Fruit fly (Drosophila melanogaster) whole organism, embryonic: ENCODE measurements around the gene asl.

Experiments used
- ATbp ChIP-seq: fragments of 200-800 bp; sonication (Bioruptor generic); optimal IDR thresholded peaks from 2 replicates; lab custom pipeline; 2017; ENCODE audit warnings: missing biosample characterization, mild to moderate bottlenecking, missing genetic modification characterization, missing genetic modification reagents
- CG12155 ChIP-seq: fragments of 200-800 bp; sonication (Bioruptor generic); optimal IDR thresholded peaks from 3 replicates; lab custom pipeline; 2016; ENCODE audit warnings: missing biosample characterization, missing genetic modification characterization
- CG14667 ChIP-seq: fragments of 200-800 bp; sonication (Bioruptor generic); IDR thresholded peaks from 2 replicates; pipeline ENCODE4 v1.3.6; 2022; ENCODE audit warnings: missing biosample characterization, missing genetic modification characterization
- CG15479 ChIP-seq: fragments of 200-800 bp; sonication (Bioruptor generic); optimal IDR thresholded peaks from 3 replicates; lab custom pipeline; 2019; ENCODE audit warnings: missing biosample characterization, mild to moderate bottlenecking, missing genetic modification characterization, moderate library complexity
- CG16815 ChIP-seq: fragments of 200-800 bp; sonication (Bioruptor generic); optimal IDR thresholded peaks from 3 replicates; lab custom pipeline; 2017; ENCODE audit warnings: missing biosample characterization, mild to moderate bottlenecking, missing genetic modification characterization
- CG17328 ChIP-seq: fragments of 200-800 bp; sonication (Bioruptor generic); IDR thresholded peaks from 2 replicates; pipeline ENCODE4 v1.3.6; 2022; ENCODE audit warnings: missing biosample characterization, missing genetic modification characterization
- CG17361 ChIP-seq: fragments of 200-800 bp; sonication (Bioruptor generic); IDR thresholded peaks from 3 replicates; pipeline ENCODE4 v1.3.6; 2022; ENCODE audit warnings: missing biosample characterization, missing genetic modification characterization
- CG2199 ChIP-seq: fragments of 200-800 bp; sonication (Bioruptor generic); IDR thresholded peaks from 3 replicates; pipeline ENCODE4 v1.3.6; 2022; ENCODE audit warnings: missing biosample characterization, missing genetic modification characterization
- CG2202 ChIP-seq: fragments of 200-800 bp; sonication (Bioruptor generic); optimal IDR thresholded peaks from 2 replicates; lab custom pipeline; 2018; ENCODE audit warnings: missing biosample characterization, mild to moderate bottlenecking, missing genetic modification characterization
- CG30403 ChIP-seq: fragments of 200-800 bp; sonication (Bioruptor generic); optimal IDR thresholded peaks from 3 replicates; lab custom pipeline; 2016; ENCODE audit warnings: missing biosample characterization, missing genetic modification characterization
- CG32767 ChIP-seq: fragments of 200-800 bp; sonication (Bioruptor generic); IDR thresholded peaks from 2 replicates; pipeline ENCODE4 v1.3.6; 2022; ENCODE audit warnings: missing biosample characterization, missing genetic modification characterization
- CG4707 ChIP-seq: fragments of 200-800 bp; sonication (Bioruptor generic); optimal IDR thresholded peaks from 2 replicates; lab custom pipeline; 2018; ENCODE audit warnings: missing biosample characterization, mild to moderate bottlenecking, missing genetic modification characterization, moderate library complexity
- CG5180 ChIP-seq: fragments of 200-800 bp; sonication (Bioruptor generic); optimal IDR thresholded peaks from 3 replicates; lab custom pipeline; 2017; ENCODE audit warnings: missing biosample characterization, missing genetic modification characterization, mild to moderate bottlenecking, moderate library complexity, missing genetic modification reagents
- CG6683 ChIP-seq: fragments of 200-800 bp; sonication (Bioruptor generic); optimal IDR thresholded peaks from 2 replicates; lab custom pipeline; 2017; ENCODE audit warnings: missing biosample characterization, mild to moderate bottlenecking, missing genetic modification characterization, missing genetic modification reagents
- CG7745 ChIP-seq: fragments of 200-800 bp; sonication (Bioruptor generic); optimal IDR thresholded peaks from 2 replicates; lab custom pipeline; 2018; ENCODE audit warnings: missing biosample characterization, mild to moderate bottlenecking, missing genetic modification characterization, moderate library complexity
- CHES-1-like ChIP-seq: fragments of 200-800 bp; sonication (Bioruptor generic); optimal IDR thresholded peaks from 2 replicates; lab custom pipeline; 2016; ENCODE audit warnings: missing biosample characterization, missing genetic modification characterization
- Dref ChIP-seq: fragments of 200-800 bp; sonication (Bioruptor generic); IDR thresholded peaks from 2 replicates; pipeline ENCODE4 v1.3.6; 2022; ENCODE audit warnings: missing biosample characterization, missing genetic modification characterization
- Elba2 ChIP-seq: fragments of 200-800 bp; sonication (Bioruptor generic); optimal IDR thresholded peaks from 3 replicates; lab custom pipeline; 2016; ENCODE audit warnings: missing biosample characterization, missing genetic modification characterization
- Ets65A ChIP-seq: fragments of 200-800 bp; sonication (Bioruptor generic); peaks from one replicate; lab custom pipeline; 2016; ENCODE audit warnings: missing biosample characterization, missing genetic modification characterization
- Fer1 ChIP-seq: fragments of 200-800 bp; sonication (Bioruptor generic); optimal IDR thresholded peaks from 2 replicates; lab custom pipeline; 2017; ENCODE audit warnings: missing biosample characterization, mild to moderate bottlenecking, missing genetic modification characterization
- Fer3 ChIP-seq: fragments of 200-800 bp; sonication (Bioruptor generic); optimal IDR thresholded peaks from 2 replicates; lab custom pipeline; 2018; ENCODE audit warnings: missing biosample characterization, mild to moderate bottlenecking, missing genetic modification characterization, moderate library complexity
- Myb ChIP-seq: fragments of 200-800 bp; sonication (Bioruptor generic); optimal IDR thresholded peaks from 2 replicates; lab custom pipeline; 2016; ENCODE audit warnings: missing biosample characterization, missing genetic modification characterization
- Neu2 ChIP-seq: fragments of 200-800 bp; sonication (Bioruptor generic); optimal IDR thresholded peaks from 3 replicates; lab custom pipeline; 2016; ENCODE audit warnings: missing biosample characterization, missing genetic modification characterization, borderline replicate concordance
- Nf-YA ChIP-seq: fragments of 200-800 bp; sonication (Bioruptor generic); IDR thresholded peaks from 2 replicates; pipeline ENCODE4 v1.3.6; 2022; ENCODE audit warnings: missing biosample characterization, missing genetic modification characterization
- Pdp1 ChIP-seq, 2 experiments: fragments of 200-800 bp; sonication (Bioruptor generic); optimal IDR thresholded peaks; 3 replicates each; lab custom pipeline; 2016; ENCODE audit warnings: missing biosample characterization in 2 of 2, missing genetic modification characterization in 2 of 2, mild to moderate bottlenecking in 1 of 2, moderate library complexity in 1 of 2
- Scr ChIP-seq: fragments of 200-800 bp; sonication (Bioruptor generic); IDR thresholded peaks from 2 replicates; pipeline ENCODE4 v1.3.6; 2022; ENCODE audit warnings: missing biosample characterization, missing genetic modification characterization; ENCODE audit not compliant: partially characterized antibody
- Ssrp ChIP-seq: fragments of 200-800 bp; sonication (Bioruptor generic); optimal IDR thresholded peaks from 2 replicates; lab custom pipeline; 2018; ENCODE audit warnings: missing biosample characterization, mild to moderate bottlenecking, missing genetic modification characterization, moderate library complexity
- Taf1 ChIP-seq: fragments of 200-800 bp; sonication (Bioruptor generic); IDR thresholded peaks from 2 replicates; pipeline ENCODE4 v1.3.6; 2022; ENCODE audit warnings: missing biosample characterization, missing genetic modification characterization
- bbx ChIP-seq: fragments of 200-800 bp; sonication (Bioruptor generic); IDR thresholded peaks from 2 replicates; pipeline ENCODE4 v1.3.6; 2022; ENCODE audit warnings: missing biosample characterization, missing genetic modification characterization; ENCODE audit not compliant: partially characterized antibody
- cg ChIP-seq: fragments of 200-800 bp; sonication (Bioruptor generic); optimal IDR thresholded peaks from 3 replicates; lab custom pipeline; 2019; ENCODE audit warnings: missing biosample characterization, mild to moderate bottlenecking, missing genetic modification characterization, moderate library complexity
- crp ChIP-seq, 2 experiments: fragments of 200-800 bp; sonication (Bioruptor generic); optimal IDR thresholded peaks; 2 replicates in 1 of 2; 3 replicates in 1 of 2; lab custom pipeline; 2017; ENCODE audit warnings: missing biosample characterization in 2 of 2, missing genetic modification characterization in 2 of 2, mild to moderate bottlenecking in 1 of 2, moderate library complexity in 1 of 2
- dimm ChIP-seq: fragments of 200-800 bp; sonication (Bioruptor generic); IDR thresholded peaks from 2 replicates; pipeline ENCODE4 v1.3.6; 2022; ENCODE audit warnings: missing biosample characterization, missing genetic modification characterization
- dpn ChIP-seq, 2 experiments: fragments of 200-800 bp; sonication (Bioruptor generic); optimal IDR thresholded peaks; 3 replicates each; lab custom pipeline; 2016; ENCODE audit warnings: missing biosample characterization in 2 of 2, missing genetic modification characterization in 2 of 2
- fd102C ChIP-seq: fragments of 200-800 bp; sonication (Bioruptor generic); optimal IDR thresholded peaks from 2 replicates; lab custom pipeline; 2018; ENCODE audit warnings: missing biosample characterization, mild to moderate bottlenecking, missing genetic modification characterization, moderate library complexity
- ftz-f1 ChIP-seq: fragments of 200-800 bp; sonication (Bioruptor generic); optimal IDR thresholded peaks from 2 replicates; lab custom pipeline; 2016; ENCODE audit warnings: missing biosample characterization, missing genetic modification characterization
- gfzf ChIP-seq: fragments of 200-800 bp; sonication (Bioruptor generic); optimal IDR thresholded peaks from 2 replicates; lab custom pipeline; 2016; ENCODE audit warnings: missing biosample characterization, mild to moderate bottlenecking, missing genetic modification characterization, moderate library complexity
- gsb-n ChIP-seq: fragments of 200-800 bp; sonication (Bioruptor generic); optimal IDR thresholded peaks from 3 replicates; lab custom pipeline; 2018; ENCODE audit warnings: missing biosample characterization, mild to moderate bottlenecking, missing genetic modification characterization
- her ChIP-seq: fragments of 200-800 bp; sonication (Bioruptor generic); optimal IDR thresholded peaks from 2 replicates; lab custom pipeline; 2016; ENCODE audit warnings: missing biosample characterization, missing genetic modification characterization
- insv ChIP-seq, 2 experiments: fragments of 200-800 bp; sonication (Bioruptor generic); optimal IDR thresholded peaks; 3 replicates each; lab custom pipeline; 2016 to 2018; ENCODE audit warnings: missing biosample characterization in 2 of 2, missing genetic modification characterization in 2 of 2
- lov ChIP-seq, 2 experiments: fragments of 200-800 bp in 1 of 2; fragments of >200 bp in 1 of 2; sonication (Bioruptor generic) in 1 of 2; IDR thresholded peaks in 1 of 2; optimal IDR thresholded peaks in 1 of 2; 2 replicates in 1 of 2; 3 replicates in 1 of 2; pipeline versions ENCODE4 v1.3.6 to Lab custom; 2017 to 2022; ENCODE audit warnings: missing biosample characterization in 1 of 2, missing genetic modification characterization in 1 of 2
- odd ChIP-seq: fragments of 200-800 bp; sonication (Bioruptor generic); optimal IDR thresholded peaks from 2 replicates; lab custom pipeline; 2017; ENCODE audit warnings: missing biosample characterization, mild to moderate bottlenecking, missing genetic modification characterization
- onecut ChIP-seq: fragments of 200-800 bp; sonication (Bioruptor generic); IDR thresholded peaks from 2 replicates; pipeline ENCODE4 v1.3.6; 2022; ENCODE audit warnings: missing biosample characterization, missing genetic modification characterization
- otp ChIP-seq: fragments of 200-800 bp; sonication (Bioruptor generic); IDR thresholded peaks from 3 replicates; pipeline ENCODE4, ENCODE4 v1.3.6; 2022; ENCODE audit warnings: missing biosample characterization, missing genetic modification characterization
- phol ChIP-seq: fragments of 200-800 bp; sonication (Bioruptor generic); optimal IDR thresholded peaks from 3 replicates; lab custom pipeline; 2018; ENCODE audit warnings: missing biosample characterization, mild to moderate bottlenecking, missing genetic modification characterization, moderate library complexity
- rib ChIP-seq: fragments of 200-800 bp; sonication (Bioruptor generic); IDR thresholded peaks from 2 replicates; pipeline ENCODE4 v1.3.6; 2022; ENCODE audit warnings: missing biosample characterization, missing genetic modification characterization
- stc ChIP-seq: fragments of 200-800 bp; sonication (Bioruptor generic); IDR thresholded peaks from 2 replicates; pipeline ENCODE4 v1.3.6; 2022; ENCODE audit warnings: missing biosample characterization, missing genetic modification characterization
- sug ChIP-seq: fragments of 200-800 bp; optimal IDR thresholded peaks from 2 replicates; lab custom pipeline; 2019; ENCODE audit warnings: missing biosample characterization, mild to moderate bottlenecking, missing genetic modification characterization, moderate library complexity
- twi ChIP-seq: fragments of 200-800 bp; optimal IDR thresholded peaks from 2 replicates; lab custom pipeline; 2019; ENCODE audit warnings: missing biosample characterization, mild to moderate bottlenecking, missing genetic modification characterization, moderate library complexity
- unc-4 ChIP-seq: fragments of 200-800 bp; sonication (Bioruptor generic); IDR thresholded peaks from 2 replicates; pipeline ENCODE4 v1.3.6; 2022; ENCODE audit warnings: missing biosample characterization, missing genetic modification characterization; ENCODE audit not compliant: partially characterized antibody

The asl gene

DNA sequence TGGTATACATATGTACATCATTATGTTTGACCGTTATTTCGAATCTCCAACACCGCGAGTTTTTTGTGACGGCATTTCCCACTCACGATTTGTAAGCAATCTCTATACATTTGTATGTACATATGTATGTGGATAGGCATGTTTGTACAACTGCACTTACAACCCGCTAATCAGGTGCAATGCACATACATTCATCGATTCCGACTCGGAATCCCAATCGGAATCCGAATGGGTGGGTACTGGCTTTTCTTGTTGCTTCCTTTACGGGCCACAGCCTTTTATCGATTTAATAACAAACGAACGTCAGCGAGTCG lies 34.9 kb downstream of the asl start:
- no peak for TF ChIP-seq unc-4 (GFP tag; lab: Robert Waterston, UW)
- no peak for TF ChIP-seq CHES-1-like (GFP tag; lab: Kevin White, UChicago)
- TF ChIP-seq Ets65A, result no peak
- no peak for TF ChIP-seq Pdp1 (GFP tag; optimal IDR thresholded peaks at IDR 0.05; lab: Kevin White, UChicago)
- TF ChIP-seq odd (GFP tag; lab: Kevin White, UChicago), result no peak
- TF ChIP-seq Elba2 (GFP tag; lab: Kevin White, UChicago), result peak; percentile 21
- TF ChIP-seq Dref, result no peak
- no peak for TF ChIP-seq CG2202 (tag; lab: Kevin White, UChicago)
- TF ChIP-seq dimm (GFP tag; lab: Robert Waterston, UW), result no peak
- no peak for TF ChIP-seq Nf-YA (GFP tag; lab: Robert Waterston, UW)
- peak; percentile 14 for TF ChIP-seq cg (GFP tag; lab: Kevin White, UChicago)
- TF ChIP-seq CG2199 (GFP tag; lab: Robert Waterston, UW), result 0 out of 3 replicates have a peak, but pooled peaks have one; percentile 24
- TF ChIP-seq Neu2 (GFP tag; lab: Kevin White, UChicago), result no peak
- TF ChIP-seq CG14667 (GFP tag; lab: Robert Waterston, UW), result no peak
- TF ChIP-seq CG12155 (GFP tag; lab: Kevin White, UChicago), result no peak
- TF ChIP-seq Fer1 (GFP tag; lab: Kevin White, UChicago), result no peak
- TF ChIP-seq ATbp (GFP tag; lab: Kevin White, UChicago), result no peak
- no peak for TF ChIP-seq Taf1 (GFP tag; lab: Robert Waterston, UW)
- TF ChIP-seq insv (GFP tag; optimal IDR thresholded peaks at IDR 0.05; lab: Kevin White, UChicago), result peak; percentile 17 to 85
- TF ChIP-seq dpn (GFP tag; optimal IDR thresholded peaks at IDR 0.05; lab: Kevin White, UChicago), result no peak
- TF ChIP-seq onecut (GFP tag; lab: Robert Waterston, UW), result peak; percentile 41
- TF ChIP-seq CG6683 (GFP tag; lab: Kevin White, UChicago), result no peak
- peak; percentile 7; the same call in 1 of the 2 replicates for TF ChIP-seq CG32767
- TF ChIP-seq sug (tag; lab: Kevin White, UChicago), result no peak
- TF ChIP-seq twi (tag; lab: Kevin White, UChicago), result peak; percentile 68
- TF ChIP-seq CG17328, result 0 out of 2 replicates have a peak, but pooled peaks have one; percentile 1
- TF ChIP-seq otp (GFP tag; lab: Robert Waterston, UW), result no peak
- no peak for TF ChIP-seq Ssrp
- no peak for TF ChIP-seq CG16815
- TF ChIP-seq CG5180 (GFP tag; lab: Kevin White, UChicago), result no peak
- no peak for TF ChIP-seq gsb-n (tag; lab: Kevin White, UChicago)

dm6 chr3R:5570635-5571436 lies 35.5 kb downstream of the asl start, which contains the start of gene CRMP:
Gene CRMP, plus strand, starts transcription at chr3R:5571108.
- TF ChIP-seq ftz-f1 (GFP tag; lab: Kevin White, UChicago) (no peak), rib (GFP tag; lab: Robert Waterston, UW) (no peak), lov (optimal IDR thresholded peaks at IDR 0.05; lab: Kevin White, UChicago) (no peak), lov (GFP tag; IDR thresholded peaks at IDR 0.05; lab: Robert Waterston, UW) (no peak), gfzf (GFP tag; lab: Kevin White, UChicago) (peak; percentile 65), sug (tag; lab: Kevin White, UChicago) (no peak), Scr (GFP tag; lab: Robert Waterston, UW) (no peak; the same call in 1 of the 2 replicates), CG15479 (GFP tag; lab: Kevin White, UChicago) (peak; percentile 38), CG30403 (GFP tag; lab: Kevin White, UChicago) (no peak), fd102C (GFP tag; lab: Kevin White, UChicago) (no peak), phol (tag; lab: Kevin White, UChicago) (peak; percentile 38), CG4707 (GFP tag; lab: Kevin White, UChicago) (no peak), stc (no peak), CG17361 (no peak), her (GFP tag; lab: Kevin White, UChicago) (no peak), Myb (GFP tag; lab: Kevin White, UChicago) (peak; percentile 60), crp (GFP tag; optimal IDR thresholded peaks at IDR 0.05; lab: Kevin White, UChicago) (peak in 1 of 2 experiments; percentile 60), Fer3 (tag; lab: Kevin White, UChicago) (no peak), CG7745 (no peak), bbx (GFP tag; lab: Robert Waterston, UW) (no peak)
